Worm (Caenorhabditis elegans): ENCODE measurements around the gene pals-39.

Gene pals-39

ce11 chrV:12432111-12432510 is 11.5 kb downstream of the pals-39 start, which contains the start of gene C54D10.13:
TSS of gene C54D10.13 (minus strand) at chrV:12432289.
- no peak for TF ChIP-seq unc-86 (tag; optimal IDR thresholded peaks at IDR 0.05)
- no peak for TF ChIP-seq F13H6.1 (tag; optimal IDR thresholded peaks at IDR 0.05)
- no peak for TF ChIP-seq ceh-19 (GFP tag; optimal IDR thresholded peaks at IDR 0.05)
- no peak for TF ChIP-seq K02D7.2 (tag; optimal IDR thresholded peaks at IDR 0.05)
- TF ChIP-seq ama-1 (optimal IDR thresholded peaks at IDR 0.05), result no peak
- no peak for TF ChIP-seq ceh-34 (tag; optimal IDR thresholded peaks at IDR 0.05)
- no peak for TF ChIP-seq eyg-1 (tag; optimal IDR thresholded peaks at IDR 0.05)
- no peak for TF ChIP-seq sdc-2 (tag; optimal IDR thresholded peaks at IDR 0.05)
- TF ChIP-seq ceh-6 (GFP tag; optimal IDR thresholded peaks at IDR 0.05), result no peak
- TF ChIP-seq lin-11 (tag; optimal IDR thresholded peaks at IDR 0.05), result no peak
- TF ChIP-seq C08G9.2 (tag; optimal IDR thresholded peaks at IDR 0.05), result no peak
- no peak for TF ChIP-seq pat-9 (tag; optimal IDR thresholded peaks at IDR 0.05)
- TF ChIP-seq hlh-6 (tag; optimal IDR thresholded peaks at IDR 0.05), result no peak
- TF ChIP-seq ceh-14 (tag; optimal IDR thresholded peaks at IDR 0.05), result no peak
- no peak for TF ChIP-seq che-1 (tag; optimal IDR thresholded peaks at IDR 0.05)
- TF ChIP-seq unc-3 (GFP tag; conservative IDR thresholded peaks at IDR 0.05), result no peak
- no peak for TF ChIP-seq unc-3 (tag; optimal IDR thresholded peaks at IDR 0.05)
- no peak for TF ChIP-seq dve-1 (tag; optimal IDR thresholded peaks at IDR 0.05)
- TF ChIP-seq ceh-2 (tag; optimal IDR thresholded peaks at IDR 0.05), result no peak
- TF ChIP-seq elt-2 (tag; optimal IDR thresholded peaks at IDR 0.05), result no peak

DNA sequence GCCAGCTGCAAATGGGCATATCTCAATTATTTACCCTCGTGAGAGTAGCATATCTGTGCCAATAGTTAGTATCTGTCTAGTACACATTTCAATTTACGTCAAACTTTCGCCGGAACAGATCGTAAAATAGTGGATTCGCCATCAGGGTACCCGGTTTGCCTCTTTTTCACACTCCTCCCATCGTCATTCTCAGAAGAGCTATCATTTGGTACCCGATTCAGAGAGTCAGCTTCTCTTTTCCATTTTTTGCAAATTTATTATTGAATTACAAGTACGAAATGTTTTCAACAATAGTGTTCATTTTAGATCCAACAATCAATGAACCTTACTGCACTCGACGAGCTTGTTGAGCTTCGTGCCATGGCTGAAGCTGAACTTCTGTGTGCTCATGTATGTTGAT is 14.6 kb downstream of the pals-39 start, which contains the start of gene C54D10.5:
Gene C54D10.5 (plus strand): TSS at position 301 of the 400 bp plus-strand sequence.
- no peak for TF ChIP-seq ceh-22 (tag; optimal IDR thresholded peaks at IDR 0.05)
- TF ChIP-seq syd-9 (tag; optimal IDR thresholded peaks at IDR 0.05), result no peak
- no peak for TF ChIP-seq hlh-13 (GFP tag; optimal IDR thresholded peaks at IDR 0.05)
- TF ChIP-seq ztf-16 (tag; optimal IDR thresholded peaks at IDR 0.05), result no peak
- TF ChIP-seq ceh-14 (tag; optimal IDR thresholded peaks at IDR 0.05), result no peak
- TF ChIP-seq unc-86 (tag; optimal IDR thresholded peaks at IDR 0.05), result no peak
- no peak for TF ChIP-seq Y22D7AL.16 (tag; optimal IDR thresholded peaks at IDR 0.05)

- TF ChIP-seq ceh-30 (tag; optimal IDR thresholded peaks at IDR 0.05) (no peak), nhr-11 (tag; optimal IDR thresholded peaks at IDR 0.05) (no peak), fkh-6 (tag; optimal IDR thresholded peaks at IDR 0.05) (no peak), syd-9 (tag; optimal IDR thresholded peaks at IDR 0.05) (no peak), pag-3 (tag; optimal IDR thresholded peaks at IDR 0.05; ENCODE audit: borderline replicate concordance) (no peak), dmd-4 (tag; optimal IDR thresholded peaks at IDR 0.05; ENCODE audit: borderline replicate concordance) (no peak), madf-2 (tag; optimal IDR thresholded peaks at IDR 0.05) (no peak), T23F11.4 (GFP tag; optimal IDR thresholded peaks at IDR 0.05) (no peak), ceh-6 (GFP tag; optimal IDR thresholded peaks at IDR 0.05) (no peak), ceh-19 (GFP tag; optimal IDR thresholded peaks at IDR 0.05) (no peak)
Measured at ce11 chrV:12427826-12428225, 15.8 kb downstream of the pals-39 start.

DNA sequence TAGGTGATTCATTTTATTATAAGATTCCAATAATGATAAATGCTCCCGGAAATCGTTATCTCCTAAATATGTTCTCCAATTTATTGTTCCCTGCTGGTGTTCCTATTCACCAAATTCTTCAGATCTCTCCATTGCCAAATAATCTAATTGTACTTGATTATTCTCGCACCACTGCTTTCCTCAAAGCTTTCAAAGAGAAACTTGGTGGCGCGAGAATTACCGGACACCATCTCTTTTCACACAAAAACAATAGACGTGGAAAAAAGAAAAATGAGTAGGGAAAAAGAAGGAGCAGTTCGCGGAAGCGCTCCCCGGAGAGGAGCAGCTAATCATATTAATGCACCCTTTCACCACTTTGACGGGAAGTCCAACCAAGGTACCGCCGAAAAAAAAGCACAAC is 22.3 kb downstream of the pals-39 start:
- peak; percentile 53 for TF ChIP-seq unc-42 (tag; optimal IDR thresholded peaks at IDR 0.05)
- TF ChIP-seq ceh-2 (tag; optimal IDR thresholded peaks at IDR 0.05), result no peak
- peak; percentile 62 for TF ChIP-seq ceh-31 (tag; optimal IDR thresholded peaks at IDR 0.05)

DNA sequence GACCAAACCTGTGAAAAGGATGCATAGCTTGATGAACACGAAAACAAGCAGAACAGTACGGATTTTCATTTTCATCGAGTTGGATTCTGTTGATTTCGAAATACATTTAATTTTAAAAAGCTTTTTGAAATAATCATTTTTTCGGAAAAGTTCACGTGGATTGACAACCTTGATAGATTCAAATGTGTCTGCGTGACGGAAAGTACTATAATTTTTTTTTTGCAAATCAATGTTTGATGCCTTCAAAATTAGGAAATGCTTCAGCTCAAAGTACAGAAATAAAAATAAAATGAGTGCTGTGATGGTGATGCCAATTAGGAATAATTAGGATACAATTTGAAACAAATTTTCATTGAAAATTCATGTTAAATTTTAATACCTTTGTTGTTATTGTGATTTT is 22.8 kb downstream of the pals-39 start, which contains the start of gene C54D10.4:
Gene C54D10.4 (minus strand): TSS at position 101 of the 400 bp plus-strand sequence.
- TF ChIP-seq T23F11.4 (GFP tag; optimal IDR thresholded peaks at IDR 0.05) (no peak), ceh-19 (GFP tag; optimal IDR thresholded peaks at IDR 0.05) (no peak), fax-1 (tag; optimal IDR thresholded peaks at IDR 0.05) (no peak), dve-1 (tag; optimal IDR thresholded peaks at IDR 0.05) (no peak), ref-2 (tag; optimal IDR thresholded peaks at IDR 0.05) (no peak), ceh-18 (tag; optimal IDR thresholded peaks at IDR 0.05) (no peak), unc-42 (tag; optimal IDR thresholded peaks at IDR 0.05) (no peak), rnt-1 (tag; optimal IDR thresholded peaks at IDR 0.05) (no peak), ztf-16 (tag; optimal IDR thresholded peaks at IDR 0.05) (no peak), hlh-15 (tag; optimal IDR thresholded peaks at IDR 0.05) (no peak)
